Worm (Caenorhabditis elegans) whole organism, young adult: ENCODE measurements around the gene vep-2.

Experiments
- T26A5.8 ChIP-seq: sonication (generic microtip); optimal IDR thresholded peaks from 2 replicates; lab custom pipeline; 2016; ENCODE audit warnings: missing genetic modification characterization, missing compliant biosample characterization
- attf-6 ChIP-seq: fragments of 200-800 bp; sonication (Bioruptor generic); IDR thresholded peaks from 2 replicates; pipeline ENCODE4 v1.3.6; 2022; ENCODE audit warnings: missing genetic modification reagents, missing genetic modification characterization, missing compliant biosample characterization
- ceh-27 ChIP-seq: fragments of 200-800 bp; sonication (Bioruptor generic); optimal IDR thresholded peaks from 2 replicates; lab custom pipeline; 2018; ENCODE audit warnings: mild to moderate bottlenecking, missing genetic modification characterization, moderate library complexity, missing compliant biosample characterization
- efl-1 ChIP-seq: fragments of 150-350 bp; optimal IDR thresholded peaks from 2 replicates; lab custom pipeline; 2014; ENCODE audit warnings: missing biosample characterization, missing genetic modification reagents, missing genetic modification characterization
- lin-54 ChIP-seq: fragments of 200-800 bp; sonication (Bioruptor generic); optimal IDR thresholded peaks from 2 replicates; lab custom pipeline; 2018; ENCODE audit warnings: mild to moderate bottlenecking, missing genetic modification characterization, missing compliant biosample characterization
- lsy-27 ChIP-seq: sonication (generic microtip); optimal IDR thresholded peaks from 2 replicates; lab custom pipeline; 2017; ENCODE audit warnings: missing genetic modification characterization, mild to moderate bottlenecking, missing compliant biosample characterization, antibody characterized with exemption, missing genotype, borderline replicate concordance; ENCODE audit not compliant: insufficient read depth
- nhr-27 ChIP-seq: fragments of 200-800 bp; sonication (Bioruptor generic); optimal IDR thresholded peaks from 2 replicates; lab custom pipeline; 2018; ENCODE audit warnings: mild to moderate bottlenecking, missing genetic modification characterization, moderate library complexity, missing compliant biosample characterization
- pha-4 ChIP-seq: fragments of 150-350 bp; sonication (generic microtip); optimal IDR thresholded peaks from 2 replicates; lab custom pipeline; 2014; ENCODE audit warnings: missing biosample characterization, missing genetic modification reagents, missing genetic modification characterization
- repo-1 ChIP-seq: sonication (generic microtip); optimal IDR thresholded peaks from 2 replicates; lab custom pipeline; 2017; ENCODE audit warnings: mild to moderate bottlenecking, missing genetic modification characterization, missing compliant biosample characterization

ce11 chrX:3644796-3645195, 16.7 kb downstream of the vep-2 start, which contains the start of gene tmem-24:
- TF ChIP-seq T26A5.8 (tag; lab: Kevin White, UChicago) = no peak
- no peak for TF ChIP-seq nhr-27 (tag; lab: Kevin White, UChicago)
- TF ChIP-seq ceh-27 (GFP tag; lab: Kevin White, UChicago) = no peak
- TF ChIP-seq lsy-27 (tag; lab: Kevin White, UChicago) = no peak
- no peak for TF ChIP-seq lin-54 (GFP tag; lab: Kevin White, UChicago)
- TF ChIP-seq attf-6 (GFP tag; lab: Robert Waterston, UW) = no peak
- no peak for TF ChIP-seq efl-1
- TF ChIP-seq pha-4 = no peak
- no peak for TF ChIP-seq repo-1
